Worm (Caenorhabditis elegans) whole organism, young adult: ENCODE data around the gene cdh-9.

Source experiments
- B0261.1 ChIP-seq: sonication (generic microtip); optimal IDR thresholded peaks from 2 replicates; lab custom pipeline; 2016; ENCODE audit warnings: mild to moderate bottlenecking, missing genetic modification characterization, moderate library complexity, missing compliant biosample characterization
- C06A6.2 ChIP-seq: fragments of 200-800 bp; sonication (Bioruptor generic); conservative IDR thresholded peaks from 2 replicates; pipeline ENCODE4 v1.3.6; 2022; ENCODE audit warnings: missing genetic modification characterization, missing compliant biosample characterization
- C17E4.6 ChIP-seq: fragments of 200-800 bp; sonication (Bioruptor generic); IDR thresholded peaks from 2 replicates; pipeline ENCODE4 v1.3.6; 2022; ENCODE audit warnings: missing genetic modification reagents, missing genetic modification characterization, missing compliant biosample characterization
- F33H1.4 ChIP-seq: fragments of 200-800 bp; sonication (Bioruptor generic); IDR thresholded peaks from 2 replicates; pipeline ENCODE4 v1.3.6; 2022; ENCODE audit warnings: missing genetic modification reagents, missing genetic modification characterization, missing compliant biosample characterization
- F55B11.4 ChIP-seq: sonication (generic microtip); optimal IDR thresholded peaks from 2 replicates; lab custom pipeline; 2016; ENCODE audit warnings: missing compliant biosample characterization, missing genetic modification characterization, borderline replicate concordance; ENCODE audit not compliant: insufficient read depth
- F57C9.4 ChIP-seq: sonication (generic microtip); optimal IDR thresholded peaks from 2 replicates; lab custom pipeline; 2017; ENCODE audit warnings: mild to moderate bottlenecking, missing genetic modification characterization, missing compliant biosample characterization
- Y53G8AR.9 ChIP-seq: fragments of 200-800 bp; sonication (Bioruptor generic); conservative IDR thresholded peaks from 2 replicates; pipeline ENCODE4 v1.3.6; 2022; ENCODE audit warnings: missing genetic modification reagents, missing genetic modification characterization, missing compliant biosample characterization
- Y67H2A.10 ChIP-seq: fragments of 200-800 bp; sonication (Bioruptor generic); conservative IDR thresholded peaks from 2 replicates; pipeline ENCODE4 v1.3.6; 2022; ENCODE audit warnings: missing genetic modification reagents, missing genetic modification characterization, missing compliant biosample characterization
- Y79H2A.3 ChIP-seq: fragments of 200-800 bp; sonication (Bioruptor generic); conservative IDR thresholded peaks from 2 replicates; pipeline ENCODE4 v1.3.6; 2022; ENCODE audit warnings: missing genetic modification reagents, missing genetic modification characterization, missing compliant biosample characterization
- Y95B8A.8 ChIP-seq: fragments of 200-800 bp; sonication (Bioruptor generic); IDR thresholded peaks from 2 replicates; pipeline ENCODE4 v1.3.6; 2022; ENCODE audit warnings: missing genetic modification reagents, missing genetic modification characterization, missing compliant biosample characterization
- athp-1 ChIP-seq: sonication (generic microtip); optimal IDR thresholded peaks from 2 replicates; lab custom pipeline; 2017; ENCODE audit warnings: mild to moderate bottlenecking, missing genetic modification characterization, missing compliant biosample characterization
- attf-3 ChIP-seq: fragments of 200-800 bp; sonication (Bioruptor generic); conservative IDR thresholded peaks from 2 replicates; pipeline ENCODE4 v1.3.6; 2022; ENCODE audit warnings: missing genetic modification reagents, missing genetic modification characterization, missing compliant biosample characterization
- bed-2 ChIP-seq: fragments of 200-800 bp; sonication (Bioruptor generic); IDR thresholded peaks from 2 replicates; pipeline ENCODE4 v1.3.6; 2022; ENCODE audit warnings: missing genetic modification reagents, missing genetic modification characterization, missing compliant biosample characterization
- cebp-2 ChIP-seq: fragments of 200-800 bp; sonication (Bioruptor generic); IDR thresholded peaks from 2 replicates; pipeline ENCODE4 v1.3.6; 2022; ENCODE audit warnings: missing genetic modification characterization, missing compliant biosample characterization
- ceh-91 ChIP-seq: fragments of 200-800 bp; sonication (Bioruptor generic); IDR thresholded peaks from 2 replicates; pipeline ENCODE4 v1.3.6; 2022; ENCODE audit warnings: missing genetic modification reagents, missing genetic modification characterization, missing compliant biosample characterization
- chd-7 ChIP-seq: sonication (generic microtip); optimal IDR thresholded peaks from 2 replicates; lab custom pipeline; 2016; ENCODE audit warnings: mild to moderate bottlenecking, missing genetic modification characterization, moderate library complexity, missing compliant biosample characterization
- dpff-1 ChIP-seq: sonication (generic microtip); optimal IDR thresholded peaks from 2 replicates; lab custom pipeline; 2017; ENCODE audit warnings: mild to moderate bottlenecking, missing genetic modification characterization, missing compliant biosample characterization
- egl-18 ChIP-seq: fragments of 200-800 bp; sonication (Bioruptor generic); IDR thresholded peaks from 2 replicates; pipeline ENCODE4 v1.3.6; 2022; ENCODE audit warnings: missing genetic modification reagents, missing genetic modification characterization, missing compliant biosample characterization
- egl-44 ChIP-seq: fragments of 200-800 bp; sonication (Bioruptor generic); IDR thresholded peaks from 2 replicates; pipeline ENCODE4 v1.3.6; 2022; ENCODE audit warnings: missing genetic modification reagents, missing genetic modification characterization, missing compliant biosample characterization
- ets-4 ChIP-seq: fragments of 200-800 bp; sonication (Bioruptor generic); optimal IDR thresholded peaks from 2 replicates; lab custom pipeline; 2018; ENCODE audit warnings: mild to moderate bottlenecking, missing genetic modification characterization, missing compliant biosample characterization
- hlh-26 ChIP-seq: fragments of 200-800 bp; sonication (Bioruptor generic); conservative IDR thresholded peaks from 2 replicates; pipeline ENCODE4 v1.3.6; 2022; ENCODE audit warnings: missing genetic modification reagents, missing genetic modification characterization, missing compliant biosample characterization
- hmg-1.2 ChIP-seq: fragments of 200-800 bp; sonication (Bioruptor generic); IDR thresholded peaks from 2 replicates; pipeline ENCODE4 v1.3.6; 2022; ENCODE audit warnings: missing genetic modification reagents, missing genetic modification characterization, missing compliant biosample characterization
- hrde-1 ChIP-seq: sonication (generic microtip); optimal IDR thresholded peaks from 2 replicates; lab custom pipeline; 2016; ENCODE audit warnings: missing genetic modification characterization, mild to moderate bottlenecking, missing compliant biosample characterization, moderate library complexity, missing genotype, missing genetic modification reagents, borderline replicate concordance
- let-607 ChIP-seq, 2 experiments: fragments of 200-800 bp in 1 of 2; sonication (Bioruptor generic) in 1 of 2; sonication (generic microtip) in 1 of 2; optimal IDR thresholded peaks; 2 replicates each; lab custom pipeline; 2016 to 2018; ENCODE audit warnings: mild to moderate bottlenecking in 2 of 2, missing compliant biosample characterization in 2 of 2, missing genetic modification characterization in 2 of 2, moderate library complexity in 2 of 2, missing genotype in 1 of 2
- lin-35 ChIP-seq, 3 experiments: fragments of 150-350 bp in 2 of 3; sonication (generic microtip) in 1 of 3; optimal IDR thresholded peaks; 2 replicates each; lab custom pipeline; 2014 to 2018; ENCODE audit warnings: missing biosample characterization in 3 of 3, missing genetic modification characterization in 3 of 3, missing genetic modification reagents in 3 of 3
- lir-1 ChIP-seq: fragments of 200-800 bp; sonication (Bioruptor generic); conservative IDR thresholded peaks from 2 replicates; pipeline ENCODE4 v1.3.6; 2022; ENCODE audit warnings: missing genetic modification reagents, missing genetic modification characterization, missing compliant biosample characterization
- lsy-27 ChIP-seq: sonication (generic microtip); optimal IDR thresholded peaks from 2 replicates; lab custom pipeline; 2017; ENCODE audit warnings: missing genetic modification characterization, mild to moderate bottlenecking, missing compliant biosample characterization, antibody characterized with exemption, missing genotype, borderline replicate concordance; ENCODE audit not compliant: insufficient read depth
- madf-10 ChIP-seq: sonication (generic microtip); optimal IDR thresholded peaks from 2 replicates; lab custom pipeline; 2016; ENCODE audit warnings: mild to moderate bottlenecking, missing genetic modification characterization, missing compliant biosample characterization
- madf-3 ChIP-seq: fragments of 200-800 bp; sonication (Bioruptor generic); IDR thresholded peaks from 2 replicates; pipeline ENCODE4 v1.3.6; 2022; ENCODE audit warnings: missing genetic modification reagents, missing genetic modification characterization, missing compliant biosample characterization
- madf-6 ChIP-seq: fragments of 200-800 bp; sonication (Bioruptor generic); IDR thresholded peaks from 2 replicates; pipeline ENCODE4 v1.3.6; 2022; ENCODE audit warnings: missing genetic modification reagents, missing genetic modification characterization, missing compliant biosample characterization
- mel-28 ChIP-seq: sonication (generic microtip); optimal IDR thresholded peaks from 2 replicates; lab custom pipeline; 2016; ENCODE audit warnings: borderline replicate concordance, mild to moderate bottlenecking, missing genetic modification characterization, missing compliant biosample characterization
- nhr-120 ChIP-seq: fragments of 200-800 bp; sonication (Bioruptor generic); IDR thresholded peaks from 2 replicates; pipeline ENCODE4 v1.3.6; 2022; ENCODE audit warnings: missing genetic modification characterization, missing compliant biosample characterization
- rpc-1 ChIP-seq, 2 experiments: fragments of 150-350 bp in 1 of 2; sonication (generic microtip) in 1 of 2; optimal IDR thresholded peaks; 2 replicates each; lab custom pipeline; 2014 to 2018; ENCODE audit warnings: missing biosample characterization in 1 of 2, missing genetic modification characterization in 1 of 2, missing genetic modification reagents in 1 of 2, missing genotype in 1 of 2
- snpc-1.1 ChIP-seq: sonication (generic microtip); optimal IDR thresholded peaks from 2 replicates; lab custom pipeline; 2017; ENCODE audit warnings: missing genetic modification characterization, mild to moderate bottlenecking, missing compliant biosample characterization, antibody characterized with exemption, moderate library complexity, missing genotype, missing genetic modification reagents; ENCODE audit not compliant: insufficient read depth
- snpc-1.3 ChIP-seq: sonication (generic microtip); optimal IDR thresholded peaks from 2 replicates; lab custom pipeline; 2017; ENCODE audit warnings: missing genetic modification characterization, mild to moderate bottlenecking, missing compliant biosample characterization, antibody characterized with exemption, moderate library complexity, missing genotype, missing genetic modification reagents; ENCODE audit not compliant: insufficient read depth
- snpc-3.4 ChIP-seq: sonication (generic microtip); optimal IDR thresholded peaks from 2 replicates; lab custom pipeline; 2017; ENCODE audit warnings: missing genetic modification characterization, mild to moderate bottlenecking, missing compliant biosample characterization, antibody characterized with exemption, moderate library complexity, missing genotype, missing genetic modification reagents
- snpc-4 ChIP-seq, 5 experiments: fragments of 150-350 bp in 1 of 5; sonication (generic microtip) in 4 of 5; optimal IDR thresholded peaks; 2 replicates each; lab custom pipeline; 2014 to 2018; ENCODE audit warnings: missing genetic modification characterization in 5 of 5, missing biosample characterization in 3 of 5, antibody characterized with exemption in 2 of 5, mild to moderate bottlenecking in 2 of 5, missing compliant biosample characterization in 2 of 5, missing genotype in 2 of 5, moderate library complexity in 2 of 5, missing genetic modification reagents in 1 of 5
- somi-1 ChIP-seq: fragments of 200-800 bp; sonication (Bioruptor generic); optimal IDR thresholded peaks from 2 replicates; lab custom pipeline; 2018; ENCODE audit warnings: mild to moderate bottlenecking, missing genetic modification characterization, missing compliant biosample characterization
- tbx-9 ChIP-seq: sonication (generic microtip); optimal IDR thresholded peaks from 2 replicates; lab custom pipeline; 2016; ENCODE audit warnings: borderline replicate concordance, missing genetic modification characterization, inconsistent platforms, missing compliant biosample characterization
- unc-62 ChIP-seq: fragments of 150-350 bp; optimal IDR thresholded peaks from 2 replicates; lab custom pipeline; 2014; ENCODE audit warnings: missing biosample characterization, missing genetic modification reagents, missing genetic modification characterization
- ztf-22 ChIP-seq: fragments of 200-800 bp; sonication (Bioruptor generic); optimal IDR thresholded peaks from 2 replicates; lab custom pipeline; 2018; ENCODE audit warnings: mild to moderate bottlenecking, missing genetic modification characterization, moderate library complexity, missing compliant biosample characterization
- ztf-25 ChIP-seq: fragments of 200-800 bp; sonication (Bioruptor generic); IDR thresholded peaks from 2 replicates; pipeline ENCODE4 v1.3.6; 2022; ENCODE audit warnings: missing genetic modification reagents, missing genetic modification characterization, missing compliant biosample characterization
- ztf-28 ChIP-seq: fragments of 200-800 bp; sonication (Bioruptor generic); IDR thresholded peaks from 2 replicates; pipeline ENCODE4 v1.3.6; 2022; ENCODE audit warnings: missing genetic modification reagents, missing genetic modification characterization, missing compliant biosample characterization
- ztf-6 ChIP-seq: fragments of 200-800 bp; sonication (Bioruptor generic); IDR thresholded peaks from 2 replicates; pipeline ENCODE4 v1.3.6; 2022; ENCODE audit warnings: missing genetic modification reagents, missing genetic modification characterization, missing compliant biosample characterization

The cdh-9 gene

ce11 chrX:16564515-16565285 lies 30.3 kb upstream of the cdh-9 start:
- TF ChIP-seq ztf-28 (GFP tag; lab: Robert Waterston, UW), result no peak
- TF ChIP-seq hmg-1.2 (GFP tag; lab: Robert Waterston, UW), result peak; percentile 89
- TF ChIP-seq C17E4.6 (GFP tag; lab: Robert Waterston, UW), result no peak
- no peak for TF ChIP-seq Y95B8A.8 (GFP tag; lab: Robert Waterston, UW)
- TF ChIP-seq tbx-9 (tag; lab: Kevin White, UChicago), result no peak
- no peak for TF ChIP-seq let-607 (tag; optimal IDR thresholded peaks at IDR 0.05; lab: Kevin White, UChicago)
- TF ChIP-seq rpc-1 (optimal IDR thresholded peaks at IDR 0.05; lab: Kevin White, UChicago), result no peak
- peak; percentile 17 for TF ChIP-seq rpc-1 (tag; optimal IDR thresholded peaks at IDR 0.05; lab: Kevin White, UChicago)
- no peak for TF ChIP-seq mel-28 (tag; lab: Kevin White, UChicago)
- no peak for TF ChIP-seq ztf-22
- no peak for TF ChIP-seq athp-1 (tag; lab: Kevin White, UChicago)
- TF ChIP-seq unc-62, result no peak
- TF ChIP-seq F55B11.4, result no peak
- no peak for TF ChIP-seq lin-35 (GFP tag; optimal IDR thresholded peaks at IDR 0.05; lab: Kevin White, UChicago)
- no peak for TF ChIP-seq F57C9.4 (tag; lab: Kevin White, UChicago)
- TF ChIP-seq egl-44, result no peak
- TF ChIP-seq hrde-1 (tag; lab: Kevin White, UChicago), result no peak
- TF ChIP-seq Y67H2A.10, result no peak
- TF ChIP-seq Y53G8AR.9 (GFP tag; lab: Robert Waterston, UW), result 0 out of 2 replicates have a peak, but pooled peaks have one; percentile 11
- no peak for TF ChIP-seq ets-4 (GFP tag; lab: Kevin White, UChicago)
- no peak for TF ChIP-seq ceh-91 (GFP tag; lab: Robert Waterston, UW)
- TF ChIP-seq Y79H2A.3 (GFP tag; lab: Robert Waterston, UW), result no peak
- peak; percentile 51; the same call in 1 of the 2 replicates for TF ChIP-seq madf-6
- peak; percentile 94 for TF ChIP-seq snpc-1.1 (tag; lab: Kevin White, UChicago)
- TF ChIP-seq B0261.1 (tag; lab: Kevin White, UChicago), result peak; percentile 14
- TF ChIP-seq dpff-1 (tag; lab: Kevin White, UChicago), result peak; percentile 48
- no peak for TF ChIP-seq ztf-25
- peak; percentile 77 for TF ChIP-seq snpc-1.3 (tag; lab: Kevin White, UChicago)
- TF ChIP-seq snpc-4 (GFP tag; optimal IDR thresholded peaks at IDR 0.05; lab: Kevin White, UChicago), result peak; percentile 95
- TF ChIP-seq snpc-4 (tag; optimal IDR thresholded peaks at IDR 0.05; lab: Kevin White, UChicago), result peak; percentile 85 to 98 (median 94)
- peak; percentile 94 for TF ChIP-seq snpc-3.4 (tag; lab: Kevin White, UChicago)
- TF ChIP-seq bed-2, result no peak
- no peak for TF ChIP-seq nhr-120 (GFP tag; lab: Robert Waterston, UW)
- TF ChIP-seq attf-3, result no peak
- TF ChIP-seq lir-1, result no peak
- no peak for TF ChIP-seq madf-3 (GFP tag; lab: Robert Waterston, UW)
- no peak for TF ChIP-seq lsy-27
- no peak for TF ChIP-seq F33H1.4 (GFP tag; lab: Robert Waterston, UW)
- TF ChIP-seq C06A6.2 (GFP tag; lab: Robert Waterston, UW), result no peak
- TF ChIP-seq egl-18 (GFP tag; lab: Robert Waterston, UW), result no peak
- TF ChIP-seq hlh-26 (GFP tag; lab: Robert Waterston, UW), result no peak
- TF ChIP-seq ztf-6 (GFP tag; lab: Robert Waterston, UW), result no peak
- no peak for TF ChIP-seq madf-10
- no peak for TF ChIP-seq chd-7
- TF ChIP-seq somi-1 (GFP tag; lab: Kevin White, UChicago), result no peak
- no peak for TF ChIP-seq cebp-2 (GFP tag; lab: Robert Waterston, UW)
